Fruit fly (Drosophila melanogaster): Measurements from ENCODE around the gene PH4alphaEFB.

PH4alphaEFB gene

dm6 chr3R:30500226-30500625, 34.4 kb downstream of the PH4alphaEFB start, which contains the start of gene PH4alphaNE1:
TSS of gene PH4alphaNE1 (minus strand) at chr3R:30500326.
- TF ChIP-seq psq (optimal IDR thresholded peaks at IDR 0.05) (no peak), Sin3A (optimal IDR thresholded peaks at IDR 0.05) (no peak), h (optimal IDR thresholded peaks at IDR 0.05) (no peak), insv (optimal IDR thresholded peaks at IDR 0.05) (no peak), ttk (optimal IDR thresholded peaks at IDR 0.05) (no peak), Myc (optimal IDR thresholded peaks at IDR 0.05) (no peak)

- TF ChIP-seq ttk (optimal IDR thresholded peaks at IDR 0.05): no peak
- no peak for TF ChIP-seq Myc (optimal IDR thresholded peaks at IDR 0.05)
- TF ChIP-seq insv (optimal IDR thresholded peaks at IDR 0.05): no peak
- TF ChIP-seq h (optimal IDR thresholded peaks at IDR 0.05): no peak
- no peak for TF ChIP-seq psq (optimal IDR thresholded peaks at IDR 0.05)
- TF ChIP-seq Sin3A (optimal IDR thresholded peaks at IDR 0.05): no peak
Observed at dm6 chr3R:30501174-30501573, 35.3 kb downstream of the PH4alphaEFB start.

- TF ChIP-seq insv (optimal IDR thresholded peaks at IDR 0.05): no peak
- TF ChIP-seq Sin3A (optimal IDR thresholded peaks at IDR 0.05): no peak
- TF ChIP-seq ttk (optimal IDR thresholded peaks at IDR 0.05): no peak
- TF ChIP-seq h (optimal IDR thresholded peaks at IDR 0.05): no peak
- TF ChIP-seq psq (optimal IDR thresholded peaks at IDR 0.05): no peak
- TF ChIP-seq Myc (optimal IDR thresholded peaks at IDR 0.05): no peak
Observed at dm6 chr3R:30503406-30503805, 37.6 kb downstream of the PH4alphaEFB start, which contains the start of gene CG31371. TSS of gene CG31371 (minus strand) at chr3R:30503506.

- TF ChIP-seq Myc (optimal IDR thresholded peaks at IDR 0.05) (no peak), ttk (optimal IDR thresholded peaks at IDR 0.05) (no peak), Sin3A (optimal IDR thresholded peaks at IDR 0.05) (no peak), h (optimal IDR thresholded peaks at IDR 0.05) (no peak), psq (optimal IDR thresholded peaks at IDR 0.05) (no peak), insv (optimal IDR thresholded peaks at IDR 0.05) (no peak)
Observed at dm6 chr3R:30505561-30506037, 39.7 kb downstream of the PH4alphaEFB start, which contains the start of the genes PH4alphaSG1 and CG15539. TSS of gene PH4alphaSG1 (minus strand) at chr3R:30505661. TSS of gene CG15539 (plus strand) at chr3R:30505987.

dm6 chr3R:30507723-30508122, 41.9 kb downstream of the PH4alphaEFB start, which contains the start of gene CG34041:
TSS of gene CG34041 (plus strand) at chr3R:30508023.
- TF ChIP-seq ttk (optimal IDR thresholded peaks at IDR 0.05): no peak
- TF ChIP-seq psq (optimal IDR thresholded peaks at IDR 0.05): no peak
- no peak for TF ChIP-seq Sin3A (optimal IDR thresholded peaks at IDR 0.05)
- no peak for TF ChIP-seq h (optimal IDR thresholded peaks at IDR 0.05)
- TF ChIP-seq insv (optimal IDR thresholded peaks at IDR 0.05): no peak
- no peak for TF ChIP-seq Myc (optimal IDR thresholded peaks at IDR 0.05)

DNA sequence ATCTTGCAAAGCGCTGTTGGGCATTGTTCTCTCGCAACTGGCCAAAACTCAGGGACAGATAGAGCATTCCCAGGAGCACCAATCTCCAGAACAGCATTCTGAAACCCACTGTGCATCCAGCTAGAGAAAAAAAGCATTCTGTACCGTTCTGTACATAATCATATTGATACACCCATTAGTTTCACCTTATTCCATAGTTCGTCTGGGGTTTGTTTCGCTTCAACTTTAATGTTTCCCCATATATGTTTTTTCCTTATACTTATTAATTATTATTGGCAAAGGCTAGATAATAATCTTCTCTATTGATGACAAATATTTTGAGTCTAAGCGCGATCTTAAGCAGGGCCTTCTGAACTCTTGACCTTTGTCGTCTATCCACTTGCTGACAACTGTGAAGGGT, 46.3 kb downstream of the PH4alphaEFB start, which contains the start of gene PH4alphaNE2:
TSS of gene PH4alphaNE2 (minus strand) at position 101 of the 400 bp plus-strand sequence.
- TF ChIP-seq Sin3A (optimal IDR thresholded peaks at IDR 0.05) (no peak), ttk (optimal IDR thresholded peaks at IDR 0.05) (no peak), h (optimal IDR thresholded peaks at IDR 0.05) (no peak), psq (optimal IDR thresholded peaks at IDR 0.05) (no peak), insv (optimal IDR thresholded peaks at IDR 0.05) (no peak), Myc (optimal IDR thresholded peaks at IDR 0.05) (no peak)

DNA sequence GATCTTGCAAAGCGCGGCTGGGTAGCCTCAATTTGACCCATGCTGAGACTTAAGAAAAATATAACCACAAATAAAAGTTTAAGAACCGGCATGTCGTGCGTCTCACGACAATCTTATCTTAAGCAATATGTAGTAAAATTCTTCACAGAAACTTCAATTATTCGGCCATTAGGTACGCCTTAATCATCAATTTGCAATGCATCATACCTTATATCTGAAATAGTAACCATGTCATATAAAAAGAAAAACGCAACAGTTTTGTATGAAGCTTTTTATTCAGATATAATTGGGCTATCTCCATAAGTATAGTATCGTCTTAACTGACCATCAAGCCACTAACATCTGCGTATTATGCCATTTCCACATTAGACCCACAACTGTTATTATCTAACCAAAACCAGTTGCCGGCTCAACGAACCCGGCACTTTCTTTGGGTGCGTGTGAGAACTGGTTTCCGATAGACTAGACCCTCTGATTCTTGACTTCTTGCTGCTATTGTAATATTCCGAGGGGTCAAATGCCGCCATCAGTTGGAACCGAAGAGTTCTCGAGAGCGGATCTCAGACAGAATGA, 48.5 kb downstream of the PH4alphaEFB start, which contains the start of the genes CG31524 and CG9698:
TSS of gene CG31524 (minus strand) at position 101 of the 573 bp plus-strand sequence.
TSS of gene CG9698 (plus strand) at position 523 of the 573 bp plus-strand sequence.
- TF ChIP-seq psq (optimal IDR thresholded peaks at IDR 0.05) (no peak), Myc (optimal IDR thresholded peaks at IDR 0.05) (no peak), h (optimal IDR thresholded peaks at IDR 0.05) (no peak), ttk (optimal IDR thresholded peaks at IDR 0.05) (no peak), insv (optimal IDR thresholded peaks at IDR 0.05) (no peak), Sin3A (optimal IDR thresholded peaks at IDR 0.05) (no peak)

dm6 chr3R:30518274-30518873, 52.5 kb downstream of the PH4alphaEFB start:
- no peak for TF ChIP-seq insv (optimal IDR thresholded peaks at IDR 0.05)
- no peak for TF ChIP-seq psq (optimal IDR thresholded peaks at IDR 0.05)
- TF ChIP-seq Sin3A (optimal IDR thresholded peaks at IDR 0.05): no peak
- no peak for TF ChIP-seq Myc (optimal IDR thresholded peaks at IDR 0.05)
- TF ChIP-seq h (optimal IDR thresholded peaks at IDR 0.05): no peak
- no peak for TF ChIP-seq ttk (optimal IDR thresholded peaks at IDR 0.05)

- TF ChIP-seq insv (optimal IDR thresholded peaks at IDR 0.05) (no peak), psq (optimal IDR thresholded peaks at IDR 0.05) (no peak), h (optimal IDR thresholded peaks at IDR 0.05) (no peak), ttk (optimal IDR thresholded peaks at IDR 0.05) (no peak), Myc (optimal IDR thresholded peaks at IDR 0.05) (no peak), Sin3A (optimal IDR thresholded peaks at IDR 0.05) (no peak)
Observed at dm6 chr3R:30525629-30526028, 59.8 kb downstream of the PH4alphaEFB start.

DNA sequence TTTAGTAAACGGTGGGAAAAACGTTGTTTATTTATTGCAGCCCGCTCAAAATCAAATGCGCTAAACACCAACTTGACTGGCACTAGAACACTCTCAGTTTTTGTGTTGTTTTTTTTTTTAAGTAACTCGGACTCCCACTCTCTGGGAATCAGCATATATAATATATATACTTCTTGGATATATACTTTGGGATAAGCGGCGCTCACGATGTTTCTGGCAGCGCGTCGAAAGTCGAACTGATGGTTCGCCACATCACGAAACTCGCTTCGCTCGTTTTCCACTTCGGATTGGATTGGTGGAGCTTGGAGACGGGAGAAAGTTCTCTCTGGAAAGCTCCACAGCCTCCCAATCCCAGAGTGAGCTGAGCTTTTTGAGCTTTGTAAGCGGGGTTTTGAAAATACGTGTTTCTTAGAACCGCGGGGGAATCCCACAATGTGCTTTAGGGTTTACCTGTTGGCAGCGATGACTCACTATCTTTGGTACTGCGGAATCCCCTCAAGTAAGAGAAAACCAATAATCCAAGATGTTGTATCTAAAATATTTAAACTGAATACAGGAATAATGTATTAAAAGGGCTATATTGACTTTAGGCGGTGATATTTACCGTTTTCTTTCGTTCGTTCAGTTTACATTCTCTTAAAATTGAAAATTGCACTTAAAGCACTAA, 61.1 kb downstream of the PH4alphaEFB start, which contains the start of gene jdp:
TSS of gene jdp (minus strand) at position 239 of the 667 bp plus-strand sequence.
- no peak for TF ChIP-seq psq (optimal IDR thresholded peaks at IDR 0.05)
- no peak for TF ChIP-seq insv (optimal IDR thresholded peaks at IDR 0.05)
- TF ChIP-seq Sin3A (optimal IDR thresholded peaks at IDR 0.05): no peak
- no peak for TF ChIP-seq ttk (optimal IDR thresholded peaks at IDR 0.05)
- TF ChIP-seq Myc (optimal IDR thresholded peaks at IDR 0.05): no peak
- TF ChIP-seq h (optimal IDR thresholded peaks at IDR 0.05): no peak

- TF ChIP-seq psq (optimal IDR thresholded peaks at IDR 0.05) (no peak), h (optimal IDR thresholded peaks at IDR 0.05) (no peak), insv (optimal IDR thresholded peaks at IDR 0.05) (no peak), Myc (optimal IDR thresholded peaks at IDR 0.05) (no peak), ttk (optimal IDR thresholded peaks at IDR 0.05) (no peak), Sin3A (optimal IDR thresholded peaks at IDR 0.05) (no peak)
Observed at dm6 chr3R:30528692-30529305, 62.9 kb downstream of the PH4alphaEFB start.

Measured in Kc167 (cell line).